Worm (Caenorhabditis elegans): Measurements from ENCODE around the gene nstp-9.

DNA sequence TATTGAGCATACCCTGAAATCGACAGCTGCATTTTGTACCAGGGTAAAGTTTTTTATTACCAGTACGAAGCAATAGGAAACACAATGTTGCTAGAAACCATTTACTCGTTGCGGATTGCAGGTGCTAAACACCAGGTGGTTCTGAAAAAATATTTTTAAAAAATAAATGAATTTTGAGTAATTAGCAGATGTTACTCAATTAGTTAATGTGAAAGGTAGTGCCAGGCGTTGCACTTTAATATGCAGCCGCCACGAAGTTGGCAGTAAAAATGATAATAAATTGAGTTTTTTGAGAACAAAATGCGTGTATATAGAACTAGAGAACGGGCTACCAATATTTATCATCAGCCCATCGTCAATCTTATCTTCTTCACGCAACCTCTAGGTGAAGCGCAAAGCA, at the start of gene nstp-9:
- TF ChIP-seq T22C8.4 (GFP tag; IDR thresholded peaks at IDR 0.05) (no peak), ref-1 (GFP tag; conservative IDR thresholded peaks at IDR 0.05) (no peak), cog-1 (tag; optimal IDR thresholded peaks at IDR 0.05) (no peak), med-1 (GFP tag; optimal IDR thresholded peaks at IDR 0.05; ENCODE audit: insufficient read depth) (no peak)

All from whole organism, midembryonic.